Worm (Caenorhabditis elegans) whole organism, L4/young adult: Measurements from ENCODE around the gene pqn-87.
"Not testable (repeated sequence)": the region's sequence is repeated elsewhere in the genome, so short reads cannot be mapped to it uniquely, and the experiment has no call there.

Experiments used
- W03F9.2 ChIP-seq: fragments of 150-350 bp; optimal IDR thresholded peaks from 2 replicates; lab custom pipeline; 2014; ENCODE audit warnings: missing biosample characterization, missing genetic modification characterization
- dao-5 ChIP-seq: sonication (generic microtip); optimal IDR thresholded peaks from 2 replicates; lab custom pipeline; 2016; ENCODE audit warnings: missing genotype, missing genetic modification characterization, moderate library complexity, missing compliant biosample characterization
- him-1 ChIP-seq: sonication (generic microtip); optimal IDR thresholded peaks from 2 replicates; lab custom pipeline; 2016; ENCODE audit warnings: missing genotype, missing genetic modification reagents, missing genetic modification characterization, missing compliant biosample characterization

The pqn-87 gene

DNA sequence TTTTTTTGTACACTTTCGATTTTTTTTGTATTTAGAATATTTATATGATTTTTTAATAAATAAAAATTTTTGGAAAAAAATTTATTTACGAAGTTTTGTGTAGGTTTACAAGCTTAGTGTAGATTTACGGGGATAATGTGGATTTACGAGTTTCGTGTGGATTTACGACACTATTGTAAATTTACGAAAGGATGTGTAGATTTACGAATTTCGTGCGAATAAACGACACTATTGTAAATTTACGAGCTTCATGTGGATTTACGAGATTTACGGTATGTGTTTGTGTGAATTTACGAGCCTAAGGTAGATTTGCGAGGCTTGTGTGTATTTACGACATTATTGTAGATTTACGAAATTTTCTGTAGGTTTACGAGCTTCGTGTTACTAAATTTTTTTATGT is 35.7 kb downstream of the pqn-87 start:
- TF ChIP-seq W03F9.2 (tag; lab: Kevin White, UChicago), result no peak
- TF ChIP-seq him-1, result no peak
- no peak for TF ChIP-seq dao-5

DNA sequence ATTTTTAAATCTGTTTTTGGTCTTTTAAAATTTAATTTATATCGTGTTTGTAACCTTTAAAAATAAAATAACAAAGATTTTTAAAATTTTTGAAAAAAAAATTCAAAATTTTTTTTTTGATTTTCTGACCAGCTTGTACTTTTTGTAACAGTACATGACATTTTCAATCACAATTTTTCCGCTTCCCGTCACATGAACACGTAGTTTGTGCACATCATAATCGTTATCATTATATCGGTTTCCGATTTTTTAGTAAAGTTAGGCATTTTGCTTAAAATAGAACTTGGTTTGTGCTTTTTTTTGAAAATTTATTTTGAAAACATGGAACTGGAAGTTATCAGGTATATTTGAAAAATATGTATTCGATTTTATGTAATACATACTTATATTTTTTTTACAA is 38.2 kb downstream of the pqn-87 start:
- TF ChIP-seq W03F9.2 (tag; lab: Kevin White, UChicago), result no peak
- no peak for TF ChIP-seq him-1
- no peak for TF ChIP-seq dao-5

ce11 chrII:12185710-12186109 is 39.2 kb downstream of the pqn-87 start, which contains the start of gene Y57A10A.14:
Gene Y57A10A.14 (plus strand): TSS chrII:12185937.
- no peak for TF ChIP-seq dao-5
- no peak for TF ChIP-seq him-1
- TF ChIP-seq W03F9.2 (tag; lab: Kevin White, UChicago), result no peak

DNA sequence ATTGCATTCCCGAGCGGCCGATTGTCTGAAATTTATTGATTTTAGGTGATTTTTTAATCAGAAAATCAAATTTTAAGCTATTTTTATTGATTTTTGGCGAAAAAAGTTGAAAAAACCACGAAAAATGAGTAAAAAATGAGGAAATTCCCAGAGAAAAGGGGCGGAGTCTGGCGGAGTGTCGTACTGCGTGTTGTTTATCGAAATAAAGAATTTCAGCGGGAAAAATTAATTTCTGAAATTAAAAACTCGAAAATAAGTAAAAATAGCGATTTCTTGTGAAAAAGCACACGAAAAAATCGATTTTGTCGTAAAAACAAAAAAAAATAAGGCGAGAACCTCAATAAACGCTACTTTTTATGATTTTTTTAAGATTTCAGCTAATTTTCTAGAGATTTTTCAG is 40.0 kb downstream of the pqn-87 start, which contains the start of gene Y57A10A.13:
Gene Y57A10A.13 (minus strand): TSS at position 46 of the 400 bp plus-strand sequence.
- TF ChIP-seq him-1, result no peak
- no peak for TF ChIP-seq W03F9.2 (tag; lab: Kevin White, UChicago)
- TF ChIP-seq dao-5, result no peak

DNA sequence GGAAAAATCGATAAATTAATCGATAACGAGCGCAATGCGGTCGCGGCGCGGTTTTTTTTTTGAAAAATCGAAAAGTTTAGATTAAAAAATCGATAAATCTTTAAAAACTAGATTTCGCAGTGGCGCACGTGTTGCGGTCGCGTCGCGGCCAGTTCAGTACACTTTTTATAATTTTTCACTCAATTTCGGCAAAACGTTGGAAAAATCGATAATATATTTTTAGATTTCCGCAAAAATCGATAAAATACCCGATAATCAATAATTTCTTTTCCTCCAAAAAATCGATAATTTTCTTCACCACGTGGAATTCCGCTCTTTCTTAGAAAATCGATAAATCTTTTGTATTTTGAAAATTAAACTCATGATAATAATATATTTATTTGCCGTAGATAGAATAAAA is 48.4 kb downstream of the pqn-87 start:
- TF ChIP-seq him-1, result no peak
- no peak for TF ChIP-seq W03F9.2 (tag; lab: Kevin White, UChicago)
- no peak for TF ChIP-seq dao-5

DNA sequence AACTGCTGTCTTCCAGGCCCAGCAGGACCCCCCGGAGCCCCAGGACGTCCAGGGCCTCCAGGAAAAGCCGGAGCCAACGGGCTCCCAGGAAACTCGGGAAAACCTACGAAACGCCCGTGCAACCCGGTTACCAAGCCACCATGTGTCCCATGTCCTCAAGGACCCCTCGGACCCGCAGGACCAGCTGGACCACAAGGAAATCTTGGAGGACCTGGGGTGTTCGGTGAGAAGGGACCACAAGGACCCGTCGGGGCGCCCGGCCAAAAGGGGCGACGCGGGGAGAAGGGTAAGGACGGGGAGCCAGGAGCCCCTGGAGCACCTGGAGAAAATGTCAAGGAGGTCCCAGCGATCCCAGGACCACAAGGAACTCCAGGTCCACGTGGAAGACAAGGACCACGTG is 49.5 kb downstream of the pqn-87 start:
- no peak for TF ChIP-seq W03F9.2 (tag; lab: Kevin White, UChicago)

- no peak for TF ChIP-seq him-1
Observed at ce11 chrII:12172273-12172672, 52.6 kb downstream of the pqn-87 start, which contains the start of gene rol-1. Gene rol-1 (plus strand): TSS chrII:12172573.

DNA sequence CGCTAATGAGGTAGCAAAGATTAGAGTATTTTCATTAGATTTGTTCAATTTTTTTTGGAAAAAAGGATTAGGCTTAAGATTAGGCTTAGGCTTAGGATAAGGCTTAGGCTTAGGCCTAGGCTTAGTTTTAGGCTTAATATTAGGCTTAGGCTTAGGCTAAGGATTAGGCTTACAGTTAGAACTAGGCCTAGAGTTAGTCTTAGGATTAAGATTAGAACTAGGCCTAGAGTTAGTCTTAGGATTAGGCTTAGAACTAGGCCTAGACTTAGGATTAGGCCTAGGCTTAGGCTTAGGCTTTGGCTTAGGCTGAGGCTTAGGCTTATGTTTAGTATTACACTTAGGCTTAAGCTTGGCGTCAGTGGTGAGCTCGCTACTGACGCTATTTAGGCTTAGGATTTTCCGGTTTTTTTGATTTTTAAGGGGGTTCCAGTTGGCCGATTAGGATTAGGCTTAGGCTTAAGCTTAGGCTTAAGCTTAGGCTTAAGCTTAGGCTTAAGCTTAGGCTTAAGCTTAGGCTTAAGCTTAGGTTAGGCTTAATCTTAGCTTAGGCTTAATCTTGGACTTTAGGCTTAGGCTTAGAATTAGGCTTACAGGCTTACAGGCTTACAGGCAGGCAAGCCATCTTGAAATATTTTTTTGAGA is 55.3 kb downstream of the pqn-87 start:
- TF ChIP-seq him-1 (no peak), W03F9.2 (tag; lab: Kevin White, UChicago) (no peak), dao-5 (no peak)

- TF ChIP-seq W03F9.2 (tag; lab: Kevin White, UChicago); dao-5; him-1: not testable (repeated sequence)
Observed at ce11 chrII:12164539-12164938, 60.3 kb downstream of the pqn-87 start, which contains the start of gene Y57A10A.8. Gene Y57A10A.8 (plus strand): TSS chrII:12164839.

- TF ChIP-seq W03F9.2 (tag; lab: Kevin White, UChicago) (no peak), dao-5 (no peak), him-1 (no peak)
Observed at ce11 chrII:12162997-12163396, 61.9 kb downstream of the pqn-87 start.
